Fruit fly (Drosophila melanogaster) whole organism: ENCODE measurements around the gene CG6321.

ENCODE experiments used
- CG8478 ChIP-seq: fragments of >200 bp; optimal IDR thresholded peaks from 2 replicates; lab custom pipeline; 2018; ENCODE audit warnings: inconsistent platforms
- Dll ChIP-seq: fragments of >200 bp; optimal IDR thresholded peaks from 2 replicates; lab custom pipeline; 2017
- EcR ChIP-seq, 2 experiments: fragments of >200 bp; optimal IDR thresholded peaks; 2 replicates each; lab custom pipeline; 2017; ENCODE audit warnings: missing biosample characterization in 2 of 2, missing genetic modification characterization in 2 of 2, missing genetic modification reagents in 2 of 2
- pan ChIP-seq: fragments of >200 bp; optimal IDR thresholded peaks from 2 replicates; lab custom pipeline; 2017
- psq ChIP-seq: fragments of >200 bp; optimal IDR thresholded peaks from 2 replicates; lab custom pipeline; 2017
- usp ChIP-seq: fragments of >200 bp; optimal IDR thresholded peaks from 2 replicates; lab custom pipeline; 2017; ENCODE audit warnings: missing biosample characterization, missing genetic modification characterization, mixed read lengths

Gene CG6321

DNA sequence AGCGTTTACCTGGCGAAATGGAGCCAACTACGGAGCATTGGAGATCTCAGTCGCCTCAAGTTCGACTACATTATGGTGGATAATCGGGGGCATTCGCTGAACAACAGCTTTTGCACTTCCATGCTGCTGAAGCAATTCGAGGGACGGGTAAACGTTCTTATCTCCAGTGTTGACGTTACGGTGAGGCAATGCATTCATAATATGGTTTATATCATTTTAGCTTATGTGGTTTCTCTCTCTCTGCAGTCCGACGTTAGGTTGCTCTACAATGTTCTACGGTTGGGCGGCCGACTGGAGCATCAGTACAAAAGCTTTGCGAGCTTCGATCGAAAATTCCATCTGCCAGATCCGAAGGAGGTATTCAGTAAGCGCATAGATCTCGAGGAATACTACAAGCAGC, 4.8 kb upstream of the CG6321 start:
- no peak for TF ChIP-seq pan

DNA sequence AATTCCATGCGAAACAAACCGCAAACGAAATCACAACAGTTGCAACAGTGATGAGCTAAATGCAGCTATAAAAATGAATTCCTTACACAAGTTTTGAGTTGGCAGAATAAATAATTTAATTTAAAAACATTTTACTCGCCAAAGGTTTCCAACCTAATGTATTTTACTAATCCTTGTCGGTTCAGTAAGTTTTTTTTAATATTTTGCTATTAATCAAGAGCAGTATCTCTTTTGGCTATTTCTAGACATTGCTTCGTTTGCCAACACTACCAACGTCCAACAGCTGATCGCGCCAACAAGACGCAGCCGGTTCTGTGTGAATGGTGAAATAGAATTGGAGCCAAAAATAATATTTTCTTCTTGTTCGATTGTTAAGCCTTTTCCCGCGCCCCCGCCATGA, 3.7 kb upstream of the CG6321 start, which contains the start of the genes CG32075, CG45101 and SuUR:
Gene CG32075 (minus strand): TSS at position 253 of the 400 bp plus-strand sequence.
Gene CG45101 (plus strand): TSS at position 303 of the 400 bp plus-strand sequence.
Gene SuUR (plus strand): TSS at position 303 of the 400 bp plus-strand sequence.
- TF ChIP-seq CG8478 (lab: Kevin White, UChicago), result no peak

- TF ChIP-seq CG8478 (lab: Kevin White, UChicago), result no peak
- no peak for TF ChIP-seq psq (lab: Kevin White, UChicago)
- no peak for TF ChIP-seq EcR (GFP tag; optimal IDR thresholded peaks at IDR 0.05; lab: Kevin White, UChicago)
- no peak for TF ChIP-seq Dll (lab: Kevin White, UChicago)
- no peak for TF ChIP-seq pan
- no peak for TF ChIP-seq usp (GFP tag; lab: Kevin White, UChicago)
Observed at dm6 chr3L:11062441-11062840, 1.4 kb upstream of the CG6321 start, which contains the start of gene CG32069. CG32069 (minus strand) TSS chr3L:11062614.

- TF ChIP-seq usp (GFP tag; lab: Kevin White, UChicago) (no peak), EcR (GFP tag; optimal IDR thresholded peaks at IDR 0.05; lab: Kevin White, UChicago) (no peak), CG8478 (lab: Kevin White, UChicago) (no peak), pan (no peak), Dll (lab: Kevin White, UChicago) (no peak)
Observed at dm6 chr3L:11053843-11054242, 7.2 kb downstream of the CG6321 start, which contains the start of gene CG7888. CG7888 (plus strand) TSS chr3L:11054035.

DNA sequence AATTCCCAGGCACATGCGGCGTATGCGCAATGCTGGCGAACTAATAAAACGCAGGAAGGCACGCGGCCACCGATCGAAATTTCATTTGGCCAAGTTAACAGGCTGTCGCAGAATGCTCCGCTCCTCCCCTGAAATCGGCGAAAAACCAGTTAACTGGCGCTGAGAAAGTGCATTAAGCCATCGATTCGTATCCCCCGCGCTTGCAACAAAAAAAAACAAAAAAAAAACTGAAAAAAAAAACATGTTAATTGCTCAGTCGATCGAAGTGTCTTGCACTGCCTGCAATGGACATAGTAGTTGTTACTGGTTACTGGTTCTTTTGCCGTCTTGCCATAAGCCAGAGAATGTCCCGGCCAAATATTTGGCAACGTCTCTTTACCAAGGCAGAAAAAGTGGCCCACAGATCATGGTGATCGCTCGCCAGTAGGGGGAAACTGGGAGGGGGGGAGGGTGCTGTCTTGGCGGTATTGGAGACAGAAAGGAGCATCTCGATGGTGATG, 8.2 kb downstream of the CG6321 start:
- TF ChIP-seq EcR (GFP tag; optimal IDR thresholded peaks at IDR 0.05; lab: Kevin White, UChicago) (no peak), psq (lab: Kevin White, UChicago) (no peak), usp (GFP tag; lab: Kevin White, UChicago) (no peak), pan (no peak), Dll (lab: Kevin White, UChicago) (no peak), CG8478 (lab: Kevin White, UChicago) (no peak)

DNA sequence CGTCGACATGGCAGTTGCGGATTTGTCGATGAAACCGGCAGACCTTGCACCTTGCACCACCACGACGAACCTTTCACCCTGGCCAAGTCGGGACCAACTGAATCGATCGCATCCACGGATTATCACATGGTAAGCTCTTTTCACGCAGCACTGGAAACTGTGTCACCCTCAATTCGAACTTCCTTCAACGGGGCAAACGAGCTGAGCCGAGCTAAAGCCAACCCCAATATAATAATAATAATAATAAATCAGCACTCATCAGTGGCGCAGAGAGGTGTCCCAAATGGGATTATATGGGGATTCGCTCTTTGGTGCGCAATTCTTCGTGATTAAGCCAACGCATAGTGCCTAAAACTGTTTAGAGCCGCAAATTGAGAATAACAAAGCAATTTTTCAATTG, 9.8 kb downstream of the CG6321 start, which contains the start of gene CG43693:
Gene CG43693 (minus strand): TSS at position 101 of the 400 bp plus-strand sequence.
- TF ChIP-seq EcR (GFP tag; optimal IDR thresholded peaks at IDR 0.05; lab: Kevin White, UChicago), result no peak
- no peak for TF ChIP-seq usp (GFP tag; lab: Kevin White, UChicago)
- TF ChIP-seq psq (lab: Kevin White, UChicago), result no peak
- no peak for TF ChIP-seq CG8478 (lab: Kevin White, UChicago)
- TF ChIP-seq pan, result no peak
- TF ChIP-seq Dll (lab: Kevin White, UChicago), result no peak

- no peak for TF ChIP-seq usp (GFP tag; lab: Kevin White, UChicago)
- no peak for TF ChIP-seq pan
- no peak for TF ChIP-seq CG8478 (lab: Kevin White, UChicago)
- TF ChIP-seq EcR (GFP tag; optimal IDR thresholded peaks at IDR 0.05; lab: Kevin White, UChicago), result no peak
- TF ChIP-seq psq (lab: Kevin White, UChicago), result no peak
- no peak for TF ChIP-seq Dll (lab: Kevin White, UChicago)
Observed at dm6 chr3L:11049414-11049813, 11.6 kb downstream of the CG6321 start.

dm6 chr3L:11047877-11048276, 13.1 kb downstream of the CG6321 start:
- TF ChIP-seq EcR (GFP tag; optimal IDR thresholded peaks at IDR 0.05; lab: Kevin White, UChicago) (no peak), CG8478 (lab: Kevin White, UChicago) (no peak), usp (GFP tag; lab: Kevin White, UChicago) (no peak), Dll (lab: Kevin White, UChicago) (no peak), pan (no peak), psq (lab: Kevin White, UChicago) (no peak)

- TF ChIP-seq pan (no peak), psq (lab: Kevin White, UChicago) (no peak), usp (GFP tag; lab: Kevin White, UChicago) (no peak), CG8478 (lab: Kevin White, UChicago) (no peak), EcR (GFP tag; optimal IDR thresholded peaks at IDR 0.05; lab: Kevin White, UChicago) (no peak), Dll (lab: Kevin White, UChicago) (no peak)
Observed at dm6 chr3L:11046559-11046958, 14.5 kb downstream of the CG6321 start.

- TF ChIP-seq psq (lab: Kevin White, UChicago) (no peak), usp (GFP tag; lab: Kevin White, UChicago) (no peak), EcR (GFP tag; optimal IDR thresholded peaks at IDR 0.05; lab: Kevin White, UChicago) (no peak), pan (no peak), Dll (lab: Kevin White, UChicago) (no peak), CG8478 (lab: Kevin White, UChicago) (no peak)
Observed at dm6 chr3L:11045009-11045408, 16.0 kb downstream of the CG6321 start.

- TF ChIP-seq psq (lab: Kevin White, UChicago) (no peak), pan (no peak), EcR (GFP tag; optimal IDR thresholded peaks at IDR 0.05; lab: Kevin White, UChicago) (no peak), usp (GFP tag; lab: Kevin White, UChicago) (no peak), CG8478 (lab: Kevin White, UChicago) (no peak), Dll (lab: Kevin White, UChicago) (no peak)
Observed at dm6 chr3L:11043650-11044049, 17.4 kb downstream of the CG6321 start.

- no peak for TF ChIP-seq CG8478 (lab: Kevin White, UChicago)
Observed at dm6 chr3L:11041193-11041592, 19.8 kb downstream of the CG6321 start.

DNA sequence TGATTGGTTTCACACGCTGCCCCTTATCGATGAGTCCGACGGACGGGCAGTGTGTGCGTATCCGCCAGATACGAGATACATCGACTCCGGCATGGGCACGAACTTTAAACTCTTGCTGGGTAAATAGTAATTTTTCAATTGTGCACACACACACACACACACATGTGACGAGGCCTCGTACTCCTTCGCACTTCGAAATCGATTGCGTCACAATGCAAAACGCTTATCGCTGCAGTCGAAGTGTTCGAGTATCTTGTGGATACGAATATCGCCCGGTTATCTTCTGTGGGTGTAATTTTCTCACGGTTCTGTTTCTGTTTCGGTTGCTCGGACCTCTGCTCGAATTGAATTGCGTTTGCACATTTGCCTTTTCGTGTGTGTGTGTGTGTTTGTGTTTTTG, 26.0 kb downstream of the CG6321 start:
- no peak for TF ChIP-seq psq (lab: Kevin White, UChicago)
- no peak for TF ChIP-seq EcR (GFP tag; optimal IDR thresholded peaks at IDR 0.05; lab: Kevin White, UChicago)
- TF ChIP-seq CG8478 (lab: Kevin White, UChicago), result no peak
- no peak for TF ChIP-seq pan
- no peak for TF ChIP-seq Dll (lab: Kevin White, UChicago)
- no peak for TF ChIP-seq usp (GFP tag; lab: Kevin White, UChicago)
